Worm (Caenorhabditis elegans) whole organism, young adult: ENCODE results near the gene dpf-7.

Experiments used
- B0019.2 ChIP-seq: fragments of 200-800 bp; sonication (Bioruptor generic); conservative IDR thresholded peaks from 2 replicates; pipeline ENCODE4 v1.3.6; 2022; ENCODE audit warnings: missing genetic modification reagents, missing genetic modification characterization, missing compliant biosample characterization
- F10E7.11 ChIP-seq: sonication (generic microtip); optimal IDR thresholded peaks from 2 replicates; lab custom pipeline; 2017; ENCODE audit warnings: mild to moderate bottlenecking, missing genetic modification characterization, moderate library complexity, missing compliant biosample characterization
- F37B4.10 ChIP-seq: fragments of 200-800 bp; sonication (Bioruptor generic); IDR thresholded peaks from 2 replicates; pipeline ENCODE4 v1.3.6; 2022; ENCODE audit warnings: missing genetic modification characterization, missing compliant biosample characterization
- F39B2.1 ChIP-seq: fragments of 200-800 bp; sonication (Bioruptor generic); IDR thresholded peaks from 2 replicates; pipeline ENCODE4 v1.3.6; 2022; ENCODE audit warnings: missing genetic modification reagents, missing genetic modification characterization, missing compliant biosample characterization
- F49E8.2 ChIP-seq: sonication (generic microtip); optimal IDR thresholded peaks from 3 replicates; lab custom pipeline; 2017; ENCODE audit warnings: missing genetic modification characterization, mild to moderate bottlenecking, missing compliant biosample characterization, antibody characterized with exemption, moderate library complexity; ENCODE audit not compliant: insufficient read depth
- F52B5.7 ChIP-seq: sonication (generic microtip); optimal IDR thresholded peaks from 2 replicates; lab custom pipeline; 2016; ENCODE audit warnings: mild to moderate bottlenecking, missing genetic modification characterization, missing compliant biosample characterization
- F55B11.4 ChIP-seq: sonication (generic microtip); optimal IDR thresholded peaks from 2 replicates; lab custom pipeline; 2016; ENCODE audit warnings: missing compliant biosample characterization, missing genetic modification characterization, borderline replicate concordance; ENCODE audit not compliant: insufficient read depth
- K11D2.4 ChIP-seq: fragments of 200-800 bp; sonication (Bioruptor generic); IDR thresholded peaks from 2 replicates; pipeline ENCODE4 v1.3.6; 2022; ENCODE audit warnings: missing genetic modification reagents, missing genetic modification characterization, missing compliant biosample characterization
- T07F8.4 ChIP-seq: sonication (generic microtip); optimal IDR thresholded peaks from 2 replicates; lab custom pipeline; 2016; ENCODE audit warnings: mild to moderate bottlenecking, missing genetic modification characterization, moderate library complexity, missing compliant biosample characterization
- T26A5.8 ChIP-seq: sonication (generic microtip); optimal IDR thresholded peaks from 2 replicates; lab custom pipeline; 2016; ENCODE audit warnings: missing genetic modification characterization, missing compliant biosample characterization
- Y53G8AR.9 ChIP-seq: fragments of 200-800 bp; sonication (Bioruptor generic); conservative IDR thresholded peaks from 2 replicates; pipeline ENCODE4 v1.3.6; 2022; ENCODE audit warnings: missing genetic modification reagents, missing genetic modification characterization, missing compliant biosample characterization
- Y56A3A.18 ChIP-seq: fragments of 200-800 bp; sonication (Bioruptor generic); IDR thresholded peaks from 2 replicates; pipeline ENCODE4 v1.3.6; 2022; ENCODE audit warnings: missing genetic modification reagents, missing genetic modification characterization, missing compliant biosample characterization
- Y95B8A.8 ChIP-seq: fragments of 200-800 bp; sonication (Bioruptor generic); IDR thresholded peaks from 2 replicates; pipeline ENCODE4 v1.3.6; 2022; ENCODE audit warnings: missing genetic modification reagents, missing genetic modification characterization, missing compliant biosample characterization
- akir-1 ChIP-seq: fragments of 200-800 bp; sonication (Bioruptor generic); optimal IDR thresholded peaks from 2 replicates; lab custom pipeline; 2018; ENCODE audit warnings: mild to moderate bottlenecking, missing genetic modification characterization, moderate library complexity, missing compliant biosample characterization
- aptf-3 ChIP-seq: fragments of 200-800 bp; sonication (Bioruptor generic); IDR thresholded peaks from 2 replicates; pipeline ENCODE4 v1.3.6; 2022; ENCODE audit warnings: missing genetic modification characterization, missing compliant biosample characterization
- atf-7 ChIP-seq: sonication (generic microtip); optimal IDR thresholded peaks from 2 replicates; lab custom pipeline; 2017; ENCODE audit warnings: mild to moderate bottlenecking, missing genetic modification characterization, missing compliant biosample characterization
- bed-2 ChIP-seq: fragments of 200-800 bp; sonication (Bioruptor generic); IDR thresholded peaks from 2 replicates; pipeline ENCODE4 v1.3.6; 2022; ENCODE audit warnings: missing genetic modification reagents, missing genetic modification characterization, missing compliant biosample characterization
- ceh-27 ChIP-seq: fragments of 200-800 bp; sonication (Bioruptor generic); optimal IDR thresholded peaks from 2 replicates; lab custom pipeline; 2018; ENCODE audit warnings: mild to moderate bottlenecking, missing genetic modification characterization, moderate library complexity, missing compliant biosample characterization
- die-1 ChIP-seq: sonication (generic microtip); optimal IDR thresholded peaks from 2 replicates; lab custom pipeline; 2016; ENCODE audit warnings: missing genotype, mild to moderate bottlenecking, missing genetic modification characterization, missing compliant biosample characterization
- dpff-1 ChIP-seq: sonication (generic microtip); optimal IDR thresholded peaks from 2 replicates; lab custom pipeline; 2017; ENCODE audit warnings: mild to moderate bottlenecking, missing genetic modification characterization, missing compliant biosample characterization
- efl-1 ChIP-seq: fragments of 150-350 bp; optimal IDR thresholded peaks from 2 replicates; lab custom pipeline; 2014; ENCODE audit warnings: missing biosample characterization, missing genetic modification reagents, missing genetic modification characterization
- egrh-3 ChIP-seq: fragments of 200-800 bp; sonication (Bioruptor generic); IDR thresholded peaks from 2 replicates; pipeline ENCODE4 v1.3.6; 2022; ENCODE audit warnings: missing genetic modification reagents, missing genetic modification characterization, missing compliant biosample characterization
- ets-4 ChIP-seq: fragments of 200-800 bp; sonication (Bioruptor generic); optimal IDR thresholded peaks from 2 replicates; lab custom pipeline; 2018; ENCODE audit warnings: mild to moderate bottlenecking, missing genetic modification characterization, missing compliant biosample characterization
- fkh-3 ChIP-seq: sonication (generic microtip); optimal IDR thresholded peaks from 2 replicates; lab custom pipeline; 2016; ENCODE audit warnings: mild to moderate bottlenecking, missing genetic modification characterization, missing compliant biosample characterization
- him-1 ChIP-seq: sonication (generic microtip); optimal IDR thresholded peaks from 2 replicates; lab custom pipeline; 2016; ENCODE audit warnings: missing genotype, missing genetic modification reagents, missing genetic modification characterization, missing compliant biosample characterization
- hrde-1 ChIP-seq: sonication (generic microtip); optimal IDR thresholded peaks from 2 replicates; lab custom pipeline; 2016; ENCODE audit warnings: missing genetic modification characterization, mild to moderate bottlenecking, missing compliant biosample characterization, moderate library complexity, missing genotype, missing genetic modification reagents, borderline replicate concordance
- let-526 ChIP-seq: fragments of 200-800 bp; sonication (Bioruptor generic); IDR thresholded peaks from 2 replicates; pipeline ENCODE4 v1.3.6; 2022; ENCODE audit warnings: missing genetic modification reagents, missing genetic modification characterization, missing compliant biosample characterization
- let-607 ChIP-seq, 2 experiments: fragments of 200-800 bp in 1 of 2; sonication (Bioruptor generic) in 1 of 2; sonication (generic microtip) in 1 of 2; optimal IDR thresholded peaks; 2 replicates each; lab custom pipeline; 2016 to 2018; ENCODE audit warnings: mild to moderate bottlenecking in 2 of 2, missing compliant biosample characterization in 2 of 2, missing genetic modification characterization in 2 of 2, moderate library complexity in 2 of 2, missing genotype in 1 of 2
- lin-35 ChIP-seq, 3 experiments: fragments of 150-350 bp in 2 of 3; sonication (generic microtip) in 1 of 3; optimal IDR thresholded peaks; 2 replicates each; lab custom pipeline; 2014 to 2018; ENCODE audit warnings: missing biosample characterization in 3 of 3, missing genetic modification characterization in 3 of 3, missing genetic modification reagents in 3 of 3
- lin-54 ChIP-seq: fragments of 200-800 bp; sonication (Bioruptor generic); optimal IDR thresholded peaks from 2 replicates; lab custom pipeline; 2018; ENCODE audit warnings: mild to moderate bottlenecking, missing genetic modification characterization, missing compliant biosample characterization
- lsl-1 ChIP-seq: fragments of 200-800 bp; sonication (Bioruptor generic); optimal IDR thresholded peaks from 2 replicates; lab custom pipeline; 2018; ENCODE audit warnings: mild to moderate bottlenecking, missing genetic modification characterization, moderate library complexity, missing compliant biosample characterization
- madf-10 ChIP-seq: sonication (generic microtip); optimal IDR thresholded peaks from 2 replicates; lab custom pipeline; 2016; ENCODE audit warnings: mild to moderate bottlenecking, missing genetic modification characterization, missing compliant biosample characterization
- madf-6 ChIP-seq: fragments of 200-800 bp; sonication (Bioruptor generic); IDR thresholded peaks from 2 replicates; pipeline ENCODE4 v1.3.6; 2022; ENCODE audit warnings: missing genetic modification reagents, missing genetic modification characterization, missing compliant biosample characterization
- mcd-1 ChIP-seq: fragments of 200-800 bp; sonication (Bioruptor generic); IDR thresholded peaks from 2 replicates; pipeline ENCODE4 v1.3.6; 2022; ENCODE audit warnings: missing genetic modification reagents, missing genetic modification characterization, missing compliant biosample characterization
- mes-4 ChIP-seq: sonication (generic microtip); optimal IDR thresholded peaks from 2 replicates; lab custom pipeline; 2016; ENCODE audit warnings: missing genotype, missing genetic modification characterization, missing compliant biosample characterization
- nfya-1 ChIP-seq: sonication (generic microtip); optimal IDR thresholded peaks from 2 replicates; lab custom pipeline; 2017; ENCODE audit warnings: antibody characterized with exemption, missing compliant biosample characterization, missing genetic modification characterization, borderline replicate concordance; ENCODE audit not compliant: insufficient read depth
- nfya-2 ChIP-seq: fragments of 200-800 bp; sonication (Bioruptor generic); IDR thresholded peaks from 2 replicates; pipeline ENCODE4 v1.3.6; 2022; ENCODE audit warnings: missing genetic modification reagents, missing genetic modification characterization, missing compliant biosample characterization
- nhr-90 ChIP-seq: sonication (generic microtip); optimal IDR thresholded peaks from 2 replicates; lab custom pipeline; 2016; ENCODE audit warnings: missing genotype, mild to moderate bottlenecking, missing genetic modification characterization, missing compliant biosample characterization
- pbrm-1 ChIP-seq: fragments of 200-800 bp; sonication (Bioruptor generic); IDR thresholded peaks from 2 replicates; pipeline ENCODE4 v1.3.6; 2022; ENCODE audit warnings: missing genetic modification reagents, missing genetic modification characterization, missing compliant biosample characterization
- rcor-1 ChIP-seq: fragments of 200-800 bp; sonication (Bioruptor generic); IDR thresholded peaks from 2 replicates; pipeline ENCODE4 v1.3.6; 2022; ENCODE audit warnings: missing genetic modification reagents, missing genetic modification characterization, missing compliant biosample characterization
- sdz-38 ChIP-seq: sonication (generic microtip); optimal IDR thresholded peaks from 2 replicates; lab custom pipeline; 2016; ENCODE audit warnings: missing genotype, missing genetic modification characterization, missing compliant biosample characterization
- snpc-1.3 ChIP-seq: sonication (generic microtip); optimal IDR thresholded peaks from 2 replicates; lab custom pipeline; 2017; ENCODE audit warnings: missing genetic modification characterization, mild to moderate bottlenecking, missing compliant biosample characterization, antibody characterized with exemption, moderate library complexity, missing genotype, missing genetic modification reagents; ENCODE audit not compliant: insufficient read depth
- sptf-2 ChIP-seq: fragments of 200-800 bp; sonication (Bioruptor generic); optimal IDR thresholded peaks from 2 replicates; lab custom pipeline; 2018; ENCODE audit warnings: mild to moderate bottlenecking, missing genetic modification characterization, missing compliant biosample characterization
- zfh-2 ChIP-seq: fragments of 200-800 bp; sonication (Bioruptor generic); conservative IDR thresholded peaks from 2 replicates; pipeline ENCODE4 v1.3.6; 2022; ENCODE audit warnings: missing genetic modification reagents, missing genetic modification characterization, missing compliant biosample characterization
- zim-3 ChIP-seq: sonication (generic microtip); optimal IDR thresholded peaks from 2 replicates; lab custom pipeline; 2017; ENCODE audit warnings: mild to moderate bottlenecking, missing genetic modification characterization, moderate library complexity, missing compliant biosample characterization
- ztf-28 ChIP-seq: fragments of 200-800 bp; sonication (Bioruptor generic); IDR thresholded peaks from 2 replicates; pipeline ENCODE4 v1.3.6; 2022; ENCODE audit warnings: missing genetic modification reagents, missing genetic modification characterization, missing compliant biosample characterization
- ztf-3 ChIP-seq: fragments of 200-800 bp; sonication (Bioruptor generic); optimal IDR thresholded peaks from 2 replicates; lab custom pipeline; 2018; ENCODE audit warnings: mild to moderate bottlenecking, missing genetic modification characterization, missing compliant biosample characterization

The dpf-7 gene

DNA sequence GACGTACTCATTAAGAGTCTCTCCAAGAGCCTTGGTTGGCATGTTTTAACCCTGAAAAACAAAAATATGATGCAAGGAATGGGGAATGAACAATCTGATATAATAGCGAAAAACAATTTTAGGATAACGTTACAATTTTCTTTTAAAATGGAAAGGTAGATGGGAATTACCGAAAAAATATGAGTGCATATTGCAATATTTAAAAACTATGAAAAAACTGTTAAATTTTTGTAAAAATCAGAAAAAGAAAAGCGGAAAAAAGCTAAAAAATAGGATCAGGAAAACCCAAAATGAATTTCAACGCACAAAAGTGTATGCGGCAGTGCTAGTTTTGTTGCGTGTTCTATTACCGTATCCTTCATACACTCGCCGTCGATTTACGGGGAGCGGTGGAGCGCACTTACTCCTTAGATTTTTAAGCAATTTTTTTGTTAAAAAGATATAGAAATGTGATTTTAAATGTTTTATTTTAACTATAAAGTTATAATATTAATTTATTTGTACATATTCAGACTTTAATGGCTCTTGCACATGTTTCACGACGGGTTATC lies 52.6 kb downstream of the dpf-7 start, which contains the start of the genes rpl-20 and Y17G9B.5:
rpl-20 (minus strand) TSS at position 51 of the 551 bp plus-strand sequence.
Y17G9B.5 (plus strand) TSS at position 513 of the 551 bp plus-strand sequence.
- TF ChIP-seq ceh-27 (GFP tag; lab: Kevin White, UChicago) (peak; percentile 99), efl-1 (GFP tag; lab: Kevin White, UChicago) (peak; percentile 93), pbrm-1 (GFP tag; lab: Robert Waterston, UW) (peak; percentile 100), F39B2.1 (GFP tag; lab: Robert Waterston, UW) (peak; percentile 92), sptf-2 (GFP tag; lab: Kevin White, UChicago) (peak; percentile 84), zim-3 (tag; lab: Kevin White, UChicago) (peak; percentile 84), madf-6 (GFP tag; lab: Robert Waterston, UW) (peak; percentile 99), dpff-1 (tag; lab: Kevin White, UChicago) (peak; percentile 78), bed-2 (GFP tag; lab: Robert Waterston, UW) (peak; percentile 94), mcd-1 (GFP tag; lab: Robert Waterston, UW) (peak; percentile 100), mes-4 (peak; percentile 88), Y95B8A.8 (GFP tag; lab: Robert Waterston, UW) (peak; percentile 100), madf-10 (tag; lab: Kevin White, UChicago) (peak; percentile 97), B0019.2 (GFP tag; lab: Robert Waterston, UW) (peak; percentile 97), F55B11.4 (tag; lab: Kevin White, UChicago) (no peak), aptf-3 (0 out of 2 replicates have a peak, but pooled peaks have one; percentile 37), nhr-90 (tag; lab: Kevin White, UChicago) (peak; percentile 93), ztf-28 (GFP tag; lab: Robert Waterston, UW) (peak; percentile 95), sdz-38 (tag; lab: Kevin White, UChicago) (no peak), F37B4.10 (GFP tag; lab: Robert Waterston, UW) (peak; percentile 99), F52B5.7 (tag; lab: Kevin White, UChicago) (peak; percentile 94), rcor-1 (GFP tag; lab: Robert Waterston, UW) (peak; percentile 99), lsl-1 (GFP tag; lab: Kevin White, UChicago) (peak; percentile 100), zfh-2 (peak; percentile 72), egrh-3 (GFP tag; lab: Robert Waterston, UW) (peak; percentile 82), Y53G8AR.9 (GFP tag; lab: Robert Waterston, UW) (peak; percentile 100), ets-4 (GFP tag; lab: Kevin White, UChicago) (peak; percentile 96), let-607 (tag; optimal IDR thresholded peaks at IDR 0.05; lab: Kevin White, UChicago) (peak; percentile 95 to 97), hrde-1 (tag; lab: Kevin White, UChicago) (peak; percentile 97), Y56A3A.18 (GFP tag; lab: Robert Waterston, UW) (peak; percentile 99), akir-1 (peak; percentile 80), F10E7.11 (tag; lab: Kevin White, UChicago) (peak; percentile 93), let-526 (GFP tag; lab: Robert Waterston, UW) (peak; percentile 99), nfya-2 (peak; percentile 95), nfya-1 (tag; lab: Kevin White, UChicago) (no peak), atf-7 (peak; percentile 99), lin-54 (peak; percentile 99), F49E8.2 (peak; percentile 98), lin-35 (GFP tag; optimal IDR thresholded peaks at IDR 0.05; lab: Kevin White, UChicago) (peak; percentile 49 to 100 (median 90)), fkh-3 (tag; lab: Kevin White, UChicago) (peak; percentile 82), snpc-1.3 (tag; lab: Kevin White, UChicago) (peak; percentile 99), him-1 (tag; lab: Kevin White, UChicago) (peak; percentile 96), T07F8.4 (peak; percentile 92), die-1 (tag; lab: Kevin White, UChicago) (peak; percentile 91), ztf-3 (GFP tag; lab: Kevin White, UChicago) (peak; percentile 98), K11D2.4 (GFP tag; lab: Robert Waterston, UW) (peak; percentile 100), T26A5.8 (tag; lab: Kevin White, UChicago) (peak; percentile 69)
